Worm (Caenorhabditis elegans): Measurements from ENCODE around the gene T26C11.9.

Gene T26C11.9

DNA sequence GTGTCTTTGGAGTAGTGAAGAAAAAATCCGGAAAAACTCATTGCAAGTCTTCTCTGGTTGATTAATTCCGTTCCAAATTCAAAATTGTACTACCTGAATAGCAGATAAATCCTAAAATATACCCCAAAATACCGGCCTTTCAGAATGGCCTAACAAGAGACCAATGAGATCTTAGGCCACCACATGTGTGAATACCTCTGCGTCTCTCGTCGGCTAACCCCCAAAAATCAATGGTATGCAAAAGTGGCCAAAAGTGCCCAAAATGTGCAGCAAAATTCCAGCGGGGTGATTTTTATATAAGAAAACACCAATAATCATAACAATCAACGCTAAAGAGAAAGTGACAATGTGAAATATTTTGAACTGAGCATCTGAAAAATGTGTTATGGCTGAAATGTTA, at the start of gene T26C11.9:
TSS of gene T26C11.9 (minus strand) at position 254 of the 400 bp plus-strand sequence.
- no peak for TF ChIP-seq unc-39 (tag; optimal IDR thresholded peaks at IDR 0.05)
- TF ChIP-seq crh-2 (tag; optimal IDR thresholded peaks at IDR 0.05), result peak; percentile 25
- peak; percentile 22 for TF ChIP-seq blmp-1 (tag; optimal IDR thresholded peaks at IDR 0.05; ENCODE audit: insufficient read depth)
- no peak for TF ChIP-seq lin-13 (GFP tag; optimal IDR thresholded peaks at IDR 0.05)
- peak; percentile 37 for TF ChIP-seq nhr-129 (tag; optimal IDR thresholded peaks at IDR 0.05)
- TF ChIP-seq lin-11 (tag; optimal IDR thresholded peaks at IDR 0.05), result no peak
- TF ChIP-seq nhr-6 (tag; optimal IDR thresholded peaks at IDR 0.05), result no peak
- TF ChIP-seq ceh-16 (tag; optimal IDR thresholded peaks at IDR 0.05), result no peak
- peak in 1 of 2 experiments; percentile 46 for TF ChIP-seq lsy-2 (tag; optimal IDR thresholded peaks at IDR 0.05)
- no peak for TF ChIP-seq ama-1 (optimal IDR thresholded peaks at IDR 0.05)
- TF ChIP-seq ZK546.5 (tag; optimal IDR thresholded peaks at IDR 0.05), result no peak
- TF ChIP-seq snpc-4 (tag; optimal IDR thresholded peaks at IDR 0.05), result no peak
- peak; percentile 56 for TF ChIP-seq C34F6.9 (tag; optimal IDR thresholded peaks at IDR 0.05)
- no peak for TF ChIP-seq ztf-11 (tag; optimal IDR thresholded peaks at IDR 0.05)
- no peak for TF ChIP-seq nhr-25 (tag; optimal IDR thresholded peaks at IDR 0.05)
- peak; percentile 26 for TF ChIP-seq gmeb-1 (tag; optimal IDR thresholded peaks at IDR 0.05)
- TF ChIP-seq alr-1 (tag; optimal IDR thresholded peaks at IDR 0.05), result no peak
- TF ChIP-seq nhr-12 (tag; optimal IDR thresholded peaks at IDR 0.05), result no peak
- no peak for TF ChIP-seq aly-2 (tag; optimal IDR thresholded peaks at IDR 0.05)
- no peak for TF ChIP-seq ztf-4 (tag; optimal IDR thresholded peaks at IDR 0.05)
- TF ChIP-seq unc-55 (GFP tag; optimal IDR thresholded peaks at IDR 0.05), result peak; percentile 61
- no peak for TF ChIP-seq zag-1 (tag; optimal IDR thresholded peaks at IDR 0.05)
- TF ChIP-seq R02D3.7 (tag; optimal IDR thresholded peaks at IDR 0.05), result no peak
- no peak for TF ChIP-seq peb-1 (tag; optimal IDR thresholded peaks at IDR 0.05)

ce11 chrX:1901480-1901879, 47.8 kb upstream of the T26C11.9 start:
- no peak for TF ChIP-seq nhr-77 (tag; optimal IDR thresholded peaks at IDR 0.05)
- no peak for TF ChIP-seq elt-1 (tag; optimal IDR thresholded peaks at IDR 0.05)
- no peak for TF ChIP-seq sem-4 (tag; optimal IDR thresholded peaks at IDR 0.05)
- no peak for TF ChIP-seq unc-55 (GFP tag; optimal IDR thresholded peaks at IDR 0.05)
- no peak for TF ChIP-seq elt-3 (tag; optimal IDR thresholded peaks at IDR 0.05)
- no peak for TF ChIP-seq sma-3 (GFP tag; optimal IDR thresholded peaks at IDR 0.05)
- no peak for TF ChIP-seq F13H6.1 (tag; optimal IDR thresholded peaks at IDR 0.05)
- TF ChIP-seq nhr-10 (tag; optimal IDR thresholded peaks at IDR 0.05), result no peak
- TF ChIP-seq lin-39 (tag; optimal IDR thresholded peaks at IDR 0.05), result no peak
- TF ChIP-seq gmeb-1 (tag; optimal IDR thresholded peaks at IDR 0.05), result no peak
- TF ChIP-seq crh-2 (tag; optimal IDR thresholded peaks at IDR 0.05), result no peak
- TF ChIP-seq mdl-1 (tag; optimal IDR thresholded peaks at IDR 0.05), result no peak
- TF ChIP-seq zag-1 (tag; optimal IDR thresholded peaks at IDR 0.05), result no peak
- TF ChIP-seq nhr-129 (tag; optimal IDR thresholded peaks at IDR 0.05), result no peak
- no peak for TF ChIP-seq nhr-11 (tag; optimal IDR thresholded peaks at IDR 0.05)
- no peak for TF ChIP-seq blmp-1 (tag; optimal IDR thresholded peaks at IDR 0.05; ENCODE audit: insufficient read depth)

ce11 chrX:1897243-1897642, 43.6 kb upstream of the T26C11.9 start, which contains the start of gene B0294.1:
B0294.1 (minus strand) TSS chrX:1897343.
- TF ChIP-seq nhr-12 (tag; optimal IDR thresholded peaks at IDR 0.05) (no peak), alr-1 (tag; optimal IDR thresholded peaks at IDR 0.05) (no peak)

ce11 chrX:1891887-1892286, 38.2 kb upstream of the T26C11.9 start, which contains the start of gene B0294.3:
B0294.3 (plus strand) TSS chrX:1892187.
- TF ChIP-seq ceh-16 (tag; optimal IDR thresholded peaks at IDR 0.05) (no peak), lin-11 (tag; optimal IDR thresholded peaks at IDR 0.05) (no peak), snpc-4 (tag; optimal IDR thresholded peaks at IDR 0.05) (no peak), gmeb-1 (tag; optimal IDR thresholded peaks at IDR 0.05) (no peak), mbf-1 (tag; optimal IDR thresholded peaks at IDR 0.05) (no peak), nhr-23 (tag; optimal IDR thresholded peaks at IDR 0.05) (no peak), nhr-77 (tag; optimal IDR thresholded peaks at IDR 0.05) (no peak), crh-2 (tag; optimal IDR thresholded peaks at IDR 0.05) (no peak), lin-39 (tag; optimal IDR thresholded peaks at IDR 0.05) (no peak), nhr-6 (tag; optimal IDR thresholded peaks at IDR 0.05) (no peak), Y55F3AM.14 (GFP tag; optimal IDR thresholded peaks at IDR 0.05) (no peak), sma-3 (GFP tag; optimal IDR thresholded peaks at IDR 0.05) (no peak), ztf-4 (tag; optimal IDR thresholded peaks at IDR 0.05) (no peak), ceh-82 (tag; optimal IDR thresholded peaks at IDR 0.05) (no peak), alr-1 (tag; optimal IDR thresholded peaks at IDR 0.05) (no peak)
